Worm (Caenorhabditis elegans): Measurements from ENCODE around the gene srz-10.

Gene srz-10

ce11 chrV:15315827-15316527 is 7.1 kb upstream of the srz-10 start, which contains the start of the genes srt-22 and nhr-246:
TSS of gene srt-22 (minus strand) at chrV:15315927.
TSS of gene nhr-246 (plus strand) at chrV:15316477.
- TF ChIP-seq unc-62 (GFP tag; optimal IDR thresholded peaks at IDR 0.05) = no peak

ce11 chrV:15313529-15313928 is 4.6 kb upstream of the srz-10 start:
- TF ChIP-seq unc-62 (GFP tag; optimal IDR thresholded peaks at IDR 0.05) = no peak

ce11 chrV:15310780-15311179 is 1.9 kb upstream of the srz-10 start, which contains the start of gene irld-62:
TSS of gene irld-62 (plus strand) at chrV:15311080.
- no peak for TF ChIP-seq unc-62 (GFP tag; optimal IDR thresholded peaks at IDR 0.05)

- no peak for TF ChIP-seq unc-62 (GFP tag; optimal IDR thresholded peaks at IDR 0.05)
Measured at ce11 chrV:15306745-15307144, 2.2 kb downstream of the srz-10 start, which contains the start of gene T26H8.4. TSS of gene T26H8.4 (minus strand) at chrV:15306845.

- no peak for TF ChIP-seq unc-62 (GFP tag; optimal IDR thresholded peaks at IDR 0.05)
Measured at ce11 chrV:15305502-15305901, 3.4 kb downstream of the srz-10 start, which contains the start of gene T26H8.5. TSS of gene T26H8.5 (minus strand) at chrV:15305602.

ce11 chrV:15303625-15304024 is 5.3 kb downstream of the srz-10 start, which contains the start of gene srx-48:
TSS of gene srx-48 (minus strand) at chrV:15303725.
- no peak for TF ChIP-seq unc-62 (GFP tag; optimal IDR thresholded peaks at IDR 0.05)

- TF ChIP-seq unc-62 (GFP tag; optimal IDR thresholded peaks at IDR 0.05) = no peak
Measured at ce11 chrV:15298597-15298996, 10.3 kb downstream of the srz-10 start, which contains the start of gene cpr-3. TSS of gene cpr-3 (minus strand) at chrV:15298700.

ce11 chrV:15293865-15294264 is 15.0 kb downstream of the srz-10 start, which contains the start of gene str-96:
TSS of gene str-96 (minus strand) at chrV:15293965.
- no peak for TF ChIP-seq unc-62 (GFP tag; optimal IDR thresholded peaks at IDR 0.05)

ce11 chrV:15290995-15291394 is 17.9 kb downstream of the srz-10 start, which contains the start of gene cyp-34A2:
TSS of gene cyp-34A2 (minus strand) at chrV:15291095.
- no peak for TF ChIP-seq unc-62 (GFP tag; optimal IDR thresholded peaks at IDR 0.05)

- TF ChIP-seq unc-62 (GFP tag; optimal IDR thresholded peaks at IDR 0.05) = no peak
Measured at ce11 chrV:15287856-15288255, 21.0 kb downstream of the srz-10 start, which contains the start of gene cyp-34A1. TSS of gene cyp-34A1 (minus strand) at chrV:15287956.

- TF ChIP-seq unc-62 (GFP tag; optimal IDR thresholded peaks at IDR 0.05) = no peak
Measured at ce11 chrV:15285984-15286383, 22.9 kb downstream of the srz-10 start.

- TF ChIP-seq unc-62 (GFP tag; optimal IDR thresholded peaks at IDR 0.05) = no peak
Measured at ce11 chrV:15281279-15281949, 27.5 kb downstream of the srz-10 start, which contains the start of the genes srw-19 and srx-51. TSS of gene srw-19 (minus strand) at chrV:15281379. TSS of gene srx-51 (plus strand) at chrV:15281899.

- TF ChIP-seq unc-62 (GFP tag; optimal IDR thresholded peaks at IDR 0.05) = no peak
Measured at ce11 chrV:15276915-15277314, 32.0 kb downstream of the srz-10 start, which contains the start of gene srw-17. TSS of gene srw-17 (minus strand) at chrV:15277015.

- no peak for TF ChIP-seq unc-62 (GFP tag; optimal IDR thresholded peaks at IDR 0.05)
Measured at ce11 chrV:15274757-15275156, 34.1 kb downstream of the srz-10 start, which contains the start of gene srw-16. TSS of gene srw-16 (minus strand) at chrV:15274857.

- TF ChIP-seq unc-62 (GFP tag; optimal IDR thresholded peaks at IDR 0.05) = no peak
Measured at ce11 chrV:15272263-15272662, 36.6 kb downstream of the srz-10 start, which contains the start of gene T10H4.4. TSS of gene T10H4.4 (minus strand) at chrV:15272363.

- no peak for TF ChIP-seq unc-62 (GFP tag; optimal IDR thresholded peaks at IDR 0.05)
Measured at ce11 chrV:15268302-15268701, 40.6 kb downstream of the srz-10 start, which contains the start of gene srw-22. TSS of gene srw-22 (plus strand) at chrV:15268602.

Data from whole organism, dauer.